Fruit fly (Drosophila melanogaster) whole organism, pupa: ENCODE results near the gene nAChRalpha7.
A peak's percentile ranks its signal among the peaks of the same experiment; 100 is the strongest.

Source experiments
- CG10348 ChIP-seq: fragments of 200-800 bp; sonication (Bioruptor generic); IDR thresholded peaks from 2 replicates; pipeline ENCODE4 v1.3.6; 2022; ENCODE audit warnings: missing biosample characterization, missing genetic modification characterization
- CG12605 ChIP-seq: fragments of 200-800 bp; sonication (Bioruptor generic); IDR thresholded peaks from 2 replicates; pipeline ENCODE4 v1.3.6; 2022; ENCODE audit warnings: missing biosample characterization, missing genetic modification characterization
- CG13204 ChIP-seq: fragments of 200-800 bp; sonication (Bioruptor generic); optimal IDR thresholded peaks from 2 replicates; lab custom pipeline; 2018; ENCODE audit warnings: missing biosample characterization, mild to moderate bottlenecking, missing genetic modification characterization, moderate library complexity
- CG14655 ChIP-seq: fragments of 200-800 bp; sonication (Bioruptor generic); optimal IDR thresholded peaks from 3 replicates; lab custom pipeline; 2017; ENCODE audit warnings: mild to moderate bottlenecking, missing biosample characterization, missing genetic modification reagents, missing genetic modification characterization
- CG15710 ChIP-seq: fragments of 200-800 bp; sonication (Bioruptor generic); optimal IDR thresholded peaks from 2 replicates; lab custom pipeline; 2018; ENCODE audit warnings: missing biosample characterization, mild to moderate bottlenecking, missing genetic modification characterization, moderate library complexity
- CG17806 ChIP-seq: fragments of 200-800 bp; sonication (Bioruptor generic); optimal IDR thresholded peaks from 2 replicates; lab custom pipeline; 2018; ENCODE audit warnings: missing biosample characterization, mild to moderate bottlenecking, missing genetic modification characterization, moderate library complexity
- CG32121 ChIP-seq: fragments of 200-800 bp; sonication (Bioruptor generic); IDR thresholded peaks from 2 replicates; pipeline ENCODE4 v1.3.6; 2022; ENCODE audit warnings: missing biosample characterization, missing genetic modification characterization
- CG34367 ChIP-seq: fragments of 200-800 bp; sonication (Bioruptor generic); optimal IDR thresholded peaks from 2 replicates; lab custom pipeline; 2018; ENCODE audit warnings: missing biosample characterization, mild to moderate bottlenecking, missing genetic modification characterization
- CG4496 ChIP-seq: fragments of 200-800 bp; sonication (Bioruptor generic); IDR thresholded peaks from 3 replicates; pipeline ENCODE4 v1.3.6; 2022; ENCODE audit warnings: missing biosample characterization, missing genetic modification characterization
- CG8159 ChIP-seq: fragments of 200-800 bp; sonication (Bioruptor generic); optimal IDR thresholded peaks from 3 replicates; lab custom pipeline; 2018; ENCODE audit warnings: missing biosample characterization, mild to moderate bottlenecking, missing genetic modification characterization, moderate library complexity
- CG8301 ChIP-seq: fragments of 200-800 bp; sonication (Bioruptor generic); optimal IDR thresholded peaks from 2 replicates; lab custom pipeline; 2018; ENCODE audit warnings: missing biosample characterization, mild to moderate bottlenecking, missing genetic modification characterization
- CG9948 ChIP-seq: fragments of 200-800 bp; sonication (Bioruptor generic); optimal IDR thresholded peaks from 2 replicates; lab custom pipeline; 2018; ENCODE audit warnings: missing biosample characterization, mild to moderate bottlenecking, missing genetic modification characterization, moderate library complexity
- D1 ChIP-seq: fragments of 200-800 bp; sonication (Bioruptor generic); optimal IDR thresholded peaks from 2 replicates; lab custom pipeline; 2018; ENCODE audit warnings: missing biosample characterization, mild to moderate bottlenecking, missing genetic modification characterization, moderate library complexity
- EcR ChIP-seq: fragments of 200-800 bp; sonication (Bioruptor generic); optimal IDR thresholded peaks from 3 replicates; lab custom pipeline; 2019; ENCODE audit warnings: missing biosample characterization, missing genetic modification characterization, mild to moderate bottlenecking, moderate library complexity, missing genetic modification reagents
- Ets98B ChIP-seq: fragments of 200-800 bp; sonication (Bioruptor generic); IDR thresholded peaks from 2 replicates; pipeline ENCODE4 v1.3.6; 2022; ENCODE audit warnings: missing biosample characterization, missing genetic modification characterization
- Pif1A ChIP-seq: fragments of 200-800 bp; sonication (Bioruptor generic); optimal IDR thresholded peaks from 3 replicates; lab custom pipeline; 2016; ENCODE audit warnings: missing biosample characterization, missing genetic modification characterization
- Pif1B ChIP-seq: fragments of 200-800 bp; sonication (Bioruptor generic); optimal IDR thresholded peaks from 3 replicates; lab custom pipeline; 2016; ENCODE audit warnings: missing biosample characterization, missing genetic modification characterization
- Snoo ChIP-seq: fragments of 200-800 bp; sonication (Bioruptor generic); optimal IDR thresholded peaks from 3 replicates; lab custom pipeline; 2017; ENCODE audit warnings: missing biosample characterization, mild to moderate bottlenecking, missing genetic modification characterization, inconsistent platforms
- fd96Ca ChIP-seq: fragments of 200-800 bp; sonication (Bioruptor generic); IDR thresholded peaks from 3 replicates; pipeline ENCODE4 v1.3.6; 2022; ENCODE audit warnings: missing biosample characterization, missing genetic modification characterization
- gl ChIP-seq: fragments of 200-800 bp; sonication (Bioruptor generic); optimal IDR thresholded peaks from 2 replicates; lab custom pipeline; 2018; ENCODE audit warnings: missing biosample characterization, mild to moderate bottlenecking, missing genetic modification characterization
- rn ChIP-seq: fragments of 200-800 bp; sonication (Bioruptor generic); IDR thresholded peaks from 2 replicates; pipeline ENCODE4 v1.3.6; 2022; ENCODE audit warnings: missing biosample characterization, missing genetic modification characterization

Gene nAChRalpha7

dm6 chrX:19286235-19286634 is 62.0 kb downstream of the nAChRalpha7 start:
- TF ChIP-seq CG17806 (tag; lab: Kevin White, UChicago) (no peak), Pif1A (no peak), EcR (GFP tag; lab: Kevin White, UChicago) (no peak), rn (GFP tag; lab: Robert Waterston, UW) (no peak), CG9948 (tag; lab: Kevin White, UChicago) (no peak), CG13204 (GFP tag; lab: Kevin White, UChicago) (no peak), fd96Ca (no peak), Snoo (tag; lab: Kevin White, UChicago) (no peak), CG15710 (tag; lab: Kevin White, UChicago) (no peak), CG34367 (no peak), Ets98B (GFP tag; lab: Robert Waterston, UW) (no peak), Pif1B (GFP tag; lab: Kevin White, UChicago) (no peak), CG32121 (GFP tag; lab: Robert Waterston, UW) (no peak), CG10348 (no peak), gl (tag; lab: Kevin White, UChicago) (no peak), D1 (tag; lab: Kevin White, UChicago) (no peak), CG12605 (no peak), CG8301 (tag; lab: Kevin White, UChicago) (no peak), CG14655 (GFP tag; lab: Kevin White, UChicago) (no peak)
- TF ChIP-seq, all 21 proteins: peak for 0

- TF ChIP-seq D1 (tag; lab: Kevin White, UChicago) (no peak), EcR (GFP tag; lab: Kevin White, UChicago) (peak; percentile 35), Ets98B (GFP tag; lab: Robert Waterston, UW) (no peak), CG14655 (GFP tag; lab: Kevin White, UChicago) (no peak)
- TF ChIP-seq, all 21 proteins: peak for 1
These were observed 62.8 kb downstream of the nAChRalpha7 start for dm6 chrX:19285441-19285840.

- TF ChIP-seq D1 (tag; lab: Kevin White, UChicago) (no peak), CG13204 (GFP tag; lab: Kevin White, UChicago) (no peak), Pif1A (no peak), CG4496 (peak; percentile 50; the same call in 2 of the 3 replicates), CG8301 (tag; lab: Kevin White, UChicago) (no peak), CG34367 (peak; percentile 15), CG8159 (peak; percentile 27), rn (GFP tag; lab: Robert Waterston, UW) (0 out of 2 replicates have a peak, but pooled peaks have one; percentile 5), CG10348 (no peak), Ets98B (GFP tag; lab: Robert Waterston, UW) (peak; percentile 28; the same call in 1 of the 2 replicates), CG17806 (tag; lab: Kevin White, UChicago) (peak; percentile 35), CG32121 (GFP tag; lab: Robert Waterston, UW) (no peak), Snoo (tag; lab: Kevin White, UChicago) (peak; percentile 11), CG15710 (tag; lab: Kevin White, UChicago) (peak; percentile 23), CG12605 (no peak)
- TF ChIP-seq, all 21 proteins: peak for 8
These were observed 67.0 kb downstream of the nAChRalpha7 start for dm6 chrX:19281271-19281670.

- TF ChIP-seq CG10348 (no peak), CG13204 (GFP tag; lab: Kevin White, UChicago) (no peak), fd96Ca (no peak), rn (GFP tag; lab: Robert Waterston, UW) (no peak), CG4496 (no peak), CG9948 (tag; lab: Kevin White, UChicago) (no peak), gl (tag; lab: Kevin White, UChicago) (no peak), CG32121 (GFP tag; lab: Robert Waterston, UW) (no peak)
These were observed 67.6 kb downstream of the nAChRalpha7 start for dm6 chrX:19280685-19281084.

- TF ChIP-seq CG10348 (no peak), Ets98B (GFP tag; lab: Robert Waterston, UW) (no peak), EcR (GFP tag; lab: Kevin White, UChicago) (no peak), CG14655 (GFP tag; lab: Kevin White, UChicago) (no peak), CG4496 (no peak), Pif1A (no peak)
These were observed 68.0 kb downstream of the nAChRalpha7 start, which contains the start of gene CG8028 for dm6 chrX:19280249-19280648. CG8028 (minus strand) TSS chrX:19280349.

dm6 chrX:19278395-19278794 is 69.9 kb downstream of the nAChRalpha7 start:
- TF ChIP-seq Pif1A = no peak
- no peak for TF ChIP-seq CG15710 (tag; lab: Kevin White, UChicago)
- no peak for TF ChIP-seq CG9948 (tag; lab: Kevin White, UChicago)
- no peak for TF ChIP-seq CG17806 (tag; lab: Kevin White, UChicago)
- TF ChIP-seq CG12605 = no peak
